Worm (Caenorhabditis elegans) whole organism, late embryonic: ENCODE measurements around the gene F18F11.4.

Experiments used
- ahr-1 ChIP-seq: sonication (generic microtip); optimal IDR thresholded peaks from 2 replicates; lab custom pipeline; 2016; ENCODE audit warnings: missing genetic modification characterization, missing compliant biosample characterization
- ama-1 ChIP-seq: fragments of 150-350 bp; optimal IDR thresholded peaks from 2 replicates; lab custom pipeline; 2014
- ceh-34 ChIP-seq: sonication (generic microtip); optimal IDR thresholded peaks from 2 replicates; lab custom pipeline; 2016; ENCODE audit warnings: mild to moderate bottlenecking, missing genetic modification characterization, missing compliant biosample characterization
- elt-2 ChIP-seq: sonication (generic microtip); optimal IDR thresholded peaks from 2 replicates; lab custom pipeline; 2016; ENCODE audit warnings: missing genetic modification reagents, missing genetic modification characterization, missing compliant biosample characterization
- syd-9 ChIP-seq: sonication (generic microtip); optimal IDR thresholded peaks from 2 replicates; lab custom pipeline; 2016; ENCODE audit warnings: mild to moderate bottlenecking, missing genetic modification characterization, moderate library complexity, missing compliant biosample characterization

F18F11.4 gene

DNA sequence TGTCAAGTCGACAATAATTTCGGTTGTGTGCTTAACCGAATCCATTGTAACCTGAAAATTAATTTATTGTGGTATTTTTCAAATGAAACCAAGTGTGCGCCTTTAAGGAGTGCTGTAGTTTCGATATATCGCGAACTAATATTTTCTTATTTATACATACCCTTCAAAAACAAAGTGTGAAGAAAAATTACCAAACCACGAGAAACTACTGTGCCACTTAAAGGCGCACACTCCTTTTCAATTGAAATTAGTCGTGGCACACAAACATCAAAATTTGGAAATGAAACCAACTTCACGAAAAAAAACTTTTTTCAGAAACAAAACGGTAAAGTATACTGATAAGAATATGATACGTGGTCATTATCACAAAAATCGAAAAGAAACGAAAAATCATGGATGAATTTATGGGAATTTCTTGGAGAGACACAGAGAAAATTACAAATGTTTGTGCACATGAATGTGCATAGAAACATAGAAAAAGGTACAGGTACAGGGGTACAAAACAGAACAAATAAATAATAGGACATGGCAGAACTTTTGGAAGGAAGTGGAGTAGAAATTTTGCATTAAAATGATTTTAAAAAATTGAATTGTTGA, 52.6 kb downstream of the F18F11.4 start, which contains the start of gene spl-1:
Gene spl-1, minus strand, starts transcription at position 51 of the 597 bp plus-strand sequence.
- TF ChIP-seq ceh-34 (tag; lab: Kevin White, UChicago) (no peak), ama-1 (lab: Kevin White, UChicago) (no peak), ahr-1 (tag; lab: Kevin White, UChicago) (no peak), elt-2 (tag; lab: Kevin White, UChicago) (peak; percentile 49), syd-9 (tag; lab: Kevin White, UChicago) (no peak)
